Fruit fly (Drosophila melanogaster) whole organism, embryonic: ENCODE measurements around the gene Best3.

Experiments used
- Atf6 ChIP-seq: fragments of 200-800 bp; sonication (Bioruptor generic); IDR thresholded peaks from 2 replicates; pipeline ENCODE4 v1.3.6; 2022; ENCODE audit warnings: missing biosample characterization, missing genetic modification characterization
- CG12942 ChIP-seq: fragments of 200-800 bp; sonication (Bioruptor generic); optimal IDR thresholded peaks from 3 replicates; lab custom pipeline; 2016; ENCODE audit warnings: missing biosample characterization, missing genetic modification characterization
- CG15696 ChIP-seq: fragments of 200-800 bp; sonication (Bioruptor generic); optimal IDR thresholded peaks from 2 replicates; lab custom pipeline; 2019; ENCODE audit warnings: missing biosample characterization, mild to moderate bottlenecking, missing genetic modification characterization, moderate library complexity
- CG16863 ChIP-seq: fragments of 200-800 bp; sonication (Bioruptor generic); optimal IDR thresholded peaks from 3 replicates; lab custom pipeline; 2016; ENCODE audit warnings: missing biosample characterization, missing genetic modification characterization
- CG3995 ChIP-seq: fragments of 200-800 bp; sonication (Bioruptor generic); optimal IDR thresholded peaks from 3 replicates; lab custom pipeline; 2016; ENCODE audit warnings: missing biosample characterization, missing genetic modification characterization
- CG8359 ChIP-seq: fragments of 200-800 bp; sonication (Bioruptor generic); optimal IDR thresholded peaks from 2 replicates; lab custom pipeline; 2017; ENCODE audit warnings: missing biosample characterization, mild to moderate bottlenecking, missing genetic modification characterization, borderline replicate concordance
- Hr39 ChIP-seq: fragments of >200 bp; optimal IDR thresholded peaks from 2 replicates; lab custom pipeline; 2017
- aop ChIP-seq: fragments of 200-800 bp; sonication (Bioruptor generic); IDR thresholded peaks from 2 replicates; pipeline ENCODE4 v1.3.6; 2022; ENCODE audit warnings: missing biosample characterization, missing genetic modification characterization
- eve ChIP-seq, 2 experiments: fragments of >200 bp; optimal IDR thresholded peaks; 2 replicates each; lab custom pipeline; 2017; ENCODE audit warnings: missing biosample characterization in 2 of 2, missing genetic modification characterization in 2 of 2
- wek ChIP-seq: fragments of 200-800 bp; sonication (Bioruptor generic); optimal IDR thresholded peaks from 3 replicates; lab custom pipeline; 2018; ENCODE audit warnings: missing biosample characterization, mild to moderate bottlenecking, missing genetic modification characterization, moderate library complexity

DNA sequence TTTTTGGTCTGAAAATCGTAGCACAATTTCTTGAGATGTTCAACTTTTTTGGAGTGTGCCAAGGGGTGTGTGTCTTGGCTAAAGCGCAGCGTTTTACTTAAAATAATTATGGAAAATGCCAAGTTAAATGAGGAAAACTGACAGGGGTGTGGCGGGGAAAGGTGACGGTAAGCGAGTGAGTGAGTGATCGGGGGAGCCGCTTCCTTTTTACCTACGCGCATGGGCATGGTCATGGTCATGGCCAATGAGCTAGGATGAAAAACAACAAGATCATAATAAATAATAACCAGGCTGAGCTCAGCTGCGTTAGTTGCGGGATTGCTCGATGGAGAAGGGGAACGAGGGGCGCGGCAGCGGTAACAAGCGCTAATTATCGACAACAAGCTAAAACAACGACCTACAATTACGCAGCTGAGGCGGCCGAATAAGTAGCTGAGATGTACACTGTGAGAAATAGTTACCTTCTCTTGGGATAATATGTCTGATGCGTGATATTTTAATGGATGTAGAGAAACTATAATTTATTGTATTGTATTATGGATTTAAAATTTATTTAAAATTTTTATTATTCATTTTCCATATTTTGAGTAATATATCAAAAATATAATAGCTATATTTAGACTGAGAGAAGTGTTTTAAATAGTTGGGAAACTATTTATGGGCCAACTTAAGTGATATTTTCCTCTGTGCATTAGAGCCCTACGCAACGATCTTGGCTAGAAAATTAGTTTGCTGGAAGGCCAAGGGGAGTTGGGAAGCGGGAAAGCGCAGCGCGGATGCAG is 38.1 kb downstream of the Best3 start:
- TF ChIP-seq eve (GFP tag; optimal IDR thresholded peaks at IDR 0.05; lab: Kevin White, UChicago), result no peak
- TF ChIP-seq wek, result no peak
- TF ChIP-seq CG12942, result no peak
- peak; percentile 46 for TF ChIP-seq CG15696 (tag; lab: Kevin White, UChicago)
- TF ChIP-seq Hr39 (lab: Kevin White, UChicago), result no peak
- no peak for TF ChIP-seq CG16863 (GFP tag; lab: Kevin White, UChicago)
- TF ChIP-seq aop (GFP tag; lab: Robert Waterston, UW), result no peak
- TF ChIP-seq CG8359 (GFP tag; lab: Kevin White, UChicago), result no peak
- no peak for TF ChIP-seq Atf6 (GFP tag; lab: Robert Waterston, UW)
- TF ChIP-seq CG3995, result no peak
